Fruit fly (Drosophila melanogaster): ENCODE measurements around the gene Hex-t1.

Hex-t1 gene

DNA sequence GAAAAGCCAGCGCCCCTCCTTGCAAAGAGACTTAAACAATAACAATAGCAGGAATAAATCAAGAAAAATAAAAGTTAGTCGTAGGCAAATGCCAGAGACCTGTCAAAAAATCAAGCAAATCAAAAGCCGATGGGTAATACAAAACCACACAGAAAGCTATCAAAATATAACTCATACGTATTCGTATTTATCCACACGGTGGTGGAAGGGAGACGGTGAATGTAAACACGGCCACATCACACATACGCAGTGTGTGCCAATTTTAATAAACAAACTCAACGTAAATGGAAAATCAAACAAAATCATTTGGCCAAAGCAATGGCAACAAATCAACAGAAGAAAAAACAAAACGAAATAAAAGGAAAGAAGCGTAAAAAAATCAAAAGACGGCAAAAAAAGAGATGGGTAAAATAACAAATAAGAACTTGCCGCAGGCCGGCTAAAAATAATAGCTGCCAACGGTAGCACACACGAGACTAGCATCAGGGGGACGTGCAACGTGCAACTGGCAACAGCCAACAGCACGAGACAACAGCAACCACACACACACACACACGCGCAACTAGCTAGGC is 6.2 kb upstream of the Hex-t1 start:
- peak; percentile 65 for TF ChIP-seq CG15336 (GFP tag; IDR thresholded peaks at IDR 0.05)
- no peak for TF ChIP-seq Hr4 (GFP tag; optimal IDR thresholded peaks at IDR 0.05)
- TF ChIP-seq CG6808 (GFP tag; optimal IDR thresholded peaks at IDR 0.05), result peak; percentile 5
- no peak for TF ChIP-seq achi (GFP tag; optimal IDR thresholded peaks at IDR 0.05)
- peak; percentile 76 for TF ChIP-seq CG6276 (GFP tag; optimal IDR thresholded peaks at IDR 0.05)
- TF ChIP-seq lz (GFP tag; optimal IDR thresholded peaks at IDR 0.05), result no peak
- TF ChIP-seq fd85E (GFP tag; optimal IDR thresholded peaks at IDR 0.05), result no peak
- TF ChIP-seq Blimp-1 (GFP tag; optimal IDR thresholded peaks at IDR 0.05), result no peak
- no peak for TF ChIP-seq Gug (GFP tag; IDR thresholded peaks at IDR 0.05)
- no peak for TF ChIP-seq CG32006 (GFP tag; optimal IDR thresholded peaks at IDR 0.05)
- no peak for TF ChIP-seq esn (GFP tag; optimal IDR thresholded peaks at IDR 0.05)
- peak; percentile 11 for TF ChIP-seq CG16779 (tag; optimal IDR thresholded peaks at IDR 0.05)
- TF ChIP-seq spab (GFP tag; optimal IDR thresholded peaks at IDR 0.05), result peak; percentile 3
- TF ChIP-seq CG3919 (GFP tag; optimal IDR thresholded peaks at IDR 0.05), result no peak
- peak; percentile 51; the same call in 2 of the 3 replicates for TF ChIP-seq CG6163 (GFP tag; IDR thresholded peaks at IDR 0.05)
- no peak for TF ChIP-seq Sox102F (GFP tag; optimal IDR thresholded peaks at IDR 0.05)
- no peak for TF ChIP-seq Lpt (GFP tag; optimal IDR thresholded peaks at IDR 0.05)
- no peak for TF ChIP-seq Sox15 (GFP tag; optimal IDR thresholded peaks at IDR 0.05)
- peak; percentile 17 for TF ChIP-seq fkh (GFP tag; optimal IDR thresholded peaks at IDR 0.05)
- peak; percentile 14 for TF ChIP-seq dsx (GFP tag; optimal IDR thresholded peaks at IDR 0.05; ENCODE audit: poor library complexity, severe bottlenecking)
- peak; percentile 55 for TF ChIP-seq CG8119 (GFP tag; IDR thresholded peaks at IDR 0.05)
- no peak for TF ChIP-seq cyc (GFP tag; optimal IDR thresholded peaks at IDR 0.05)
- no peak for TF ChIP-seq pdm3 (GFP tag; optimal IDR thresholded peaks at IDR 0.05)
- TF ChIP-seq CG31627 (GFP tag; optimal IDR thresholded peaks at IDR 0.05), result no peak
- TF ChIP-seq CG1621 (tag; optimal IDR thresholded peaks at IDR 0.05), result no peak
- peak; percentile 72; the same call in 2 of the 3 replicates for TF ChIP-seq eg (GFP tag; IDR thresholded peaks at IDR 0.05)
- no peak for TF ChIP-seq CG6854 (GFP tag; optimal IDR thresholded peaks at IDR 0.05)
- no peak for TF ChIP-seq CG11294 (GFP tag; IDR thresholded peaks at IDR 0.05)

DNA sequence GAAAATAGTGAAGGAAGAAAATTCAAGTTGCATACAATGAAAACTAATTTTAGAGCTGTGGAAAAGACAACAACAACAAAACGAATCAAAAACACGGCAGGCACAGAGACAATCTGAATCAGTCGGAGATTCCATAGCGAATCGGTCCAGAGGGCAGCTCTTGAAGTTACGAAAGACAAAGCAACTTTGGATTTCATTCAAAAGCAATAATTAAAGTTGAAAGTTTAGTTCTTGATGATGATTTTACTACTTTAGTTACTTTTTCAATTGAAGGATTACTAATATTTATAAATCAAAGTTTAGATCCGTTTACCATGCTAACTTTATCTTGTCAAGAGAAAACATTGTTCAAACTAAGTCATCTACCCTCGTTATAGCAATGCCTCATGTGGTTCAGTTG is 5.5 kb upstream of the Hex-t1 start:
- TF ChIP-seq CG4318 (GFP tag; optimal IDR thresholded peaks at IDR 0.05) (peak; percentile 1), CG10631 (GFP tag; optimal IDR thresholded peaks at IDR 0.05) (peak; percentile 15), Hr4 (GFP tag; optimal IDR thresholded peaks at IDR 0.05) (peak; percentile 12), esn (GFP tag; optimal IDR thresholded peaks at IDR 0.05) (no peak), CG15336 (GFP tag; IDR thresholded peaks at IDR 0.05) (peak; percentile 15; the same call in 1 of the 2 replicates), Eip78C (GFP tag) (peak; percentile 36)

dm6 chr3R:26443875-26444511 is 4.9 kb upstream of the Hex-t1 start:
- peak; percentile 53 for TF ChIP-seq Gug (GFP tag; IDR thresholded peaks at IDR 0.05)
- peak; percentile 26 for TF ChIP-seq CG10669 (GFP tag; optimal IDR thresholded peaks at IDR 0.05)
- peak; percentile 40 for TF ChIP-seq Hr4 (GFP tag; optimal IDR thresholded peaks at IDR 0.05)
- TF ChIP-seq salr (GFP tag; optimal IDR thresholded peaks at IDR 0.05), result peak in 1 of 2 experiments; percentile 44
- no peak for TF ChIP-seq esn (GFP tag; optimal IDR thresholded peaks at IDR 0.05)
- peak; percentile 61 for TF ChIP-seq eg (GFP tag; IDR thresholded peaks at IDR 0.05)
- peak; percentile 12; the same call in 1 of the 2 replicates for TF ChIP-seq CG11294 (GFP tag; IDR thresholded peaks at IDR 0.05)
- peak; percentile 66 for TF ChIP-seq CG6276 (GFP tag; optimal IDR thresholded peaks at IDR 0.05)
- no peak for TF ChIP-seq CG3032 (tag; optimal IDR thresholded peaks at IDR 0.05)
- peak; percentile 65 for TF ChIP-seq achi (GFP tag; optimal IDR thresholded peaks at IDR 0.05)
- TF ChIP-seq Eip78C (GFP tag), result peak; percentile 86
- peak; percentile 35 for TF ChIP-seq CG11762 (GFP tag; optimal IDR thresholded peaks at IDR 0.05; ENCODE audit: insufficient read depth)
- peak; percentile 41 for TF ChIP-seq Eip75B (GFP tag; optimal IDR thresholded peaks at IDR 0.05)
- peak; percentile 56; the same call in 1 of the 3 replicates for TF ChIP-seq CG8119 (GFP tag; IDR thresholded peaks at IDR 0.05)
- TF ChIP-seq CG15336 (GFP tag; IDR thresholded peaks at IDR 0.05), result peak; percentile 63; the same call in 1 of the 2 replicates
- peak; percentile 63; the same call in 1 of the 3 replicates for TF ChIP-seq CG6163 (GFP tag; IDR thresholded peaks at IDR 0.05)
- TF ChIP-seq CG4318 (GFP tag; optimal IDR thresholded peaks at IDR 0.05), result peak; percentile 32
- peak; percentile 43 for TF ChIP-seq CG10631 (GFP tag; optimal IDR thresholded peaks at IDR 0.05)
- TF ChIP-seq CG32006 (GFP tag; optimal IDR thresholded peaks at IDR 0.05), result peak; percentile 70
- TF ChIP-seq Sox15 (GFP tag; optimal IDR thresholded peaks at IDR 0.05), result no peak
- no peak for TF ChIP-seq CG8632 (GFP tag; optimal IDR thresholded peaks at IDR 0.05)
- peak; percentile 22 for TF ChIP-seq dsx (GFP tag; optimal IDR thresholded peaks at IDR 0.05; ENCODE audit: poor library complexity, severe bottlenecking)
- TF ChIP-seq Lpt (GFP tag; optimal IDR thresholded peaks at IDR 0.05), result peak; percentile 33
- TF ChIP-seq svp (GFP tag), result peak; percentile 51
- TF ChIP-seq spab (GFP tag; optimal IDR thresholded peaks at IDR 0.05), result no peak
- TF ChIP-seq OdsH (GFP tag; optimal IDR thresholded peaks at IDR 0.05), result peak; percentile 18
- TF ChIP-seq cyc (GFP tag; optimal IDR thresholded peaks at IDR 0.05), result no peak
- TF ChIP-seq Ets96B (tag; optimal IDR thresholded peaks at IDR 0.05), result peak; percentile 50
- TF ChIP-seq acj6 (GFP tag; optimal IDR thresholded peaks at IDR 0.05), result no peak
- no peak for TF ChIP-seq fd85E (GFP tag; optimal IDR thresholded peaks at IDR 0.05)
